Fruit fly (Drosophila melanogaster): ENCODE measurements around the gene Erk7.

The Erk7 gene

DNA sequence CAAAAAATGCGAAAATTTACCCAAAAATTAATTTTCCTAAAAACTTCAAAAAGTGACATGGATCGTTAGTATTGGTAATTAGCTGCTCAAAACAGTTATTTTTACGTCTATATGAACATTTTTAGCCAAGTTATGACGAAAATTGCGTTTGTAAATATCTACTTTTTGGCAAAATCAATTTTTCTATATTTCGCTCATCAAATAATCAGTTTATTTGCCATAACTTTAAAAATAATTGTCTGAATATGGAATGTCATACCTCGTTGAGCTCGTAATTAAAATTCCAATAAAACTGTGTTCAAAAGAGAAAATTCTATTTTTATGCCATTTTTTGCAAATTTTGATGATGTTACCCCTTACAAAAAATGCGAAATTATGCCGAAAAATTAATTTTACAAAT lies 29.0 kb upstream of the Erk7 start:
- TF ChIP-seq achi (GFP tag; optimal IDR thresholded peaks at IDR 0.05) (no peak), Eip93F (GFP tag; optimal IDR thresholded peaks at IDR 0.05) (no peak), Ets21C (GFP tag; optimal IDR thresholded peaks at IDR 0.05) (no peak), salr (GFP tag; optimal IDR thresholded peaks at IDR 0.05) (no peak), Gug (GFP tag; IDR thresholded peaks at IDR 0.05) (no peak), Hr39 (GFP tag; optimal IDR thresholded peaks at IDR 0.05) (no peak), Ets96B (tag; optimal IDR thresholded peaks at IDR 0.05) (no peak), CG7368 (GFP tag; optimal IDR thresholded peaks at IDR 0.05) (no peak), Blimp-1 (GFP tag; optimal IDR thresholded peaks at IDR 0.05) (no peak), CG1621 (tag; optimal IDR thresholded peaks at IDR 0.05) (no peak), CG6792 (GFP tag; optimal IDR thresholded peaks at IDR 0.05) (no peak), CG3919 (GFP tag; optimal IDR thresholded peaks at IDR 0.05) (no peak), Eip78C (GFP tag) (no peak), Hr38 (GFP tag; optimal IDR thresholded peaks at IDR 0.05) (no peak)

DNA sequence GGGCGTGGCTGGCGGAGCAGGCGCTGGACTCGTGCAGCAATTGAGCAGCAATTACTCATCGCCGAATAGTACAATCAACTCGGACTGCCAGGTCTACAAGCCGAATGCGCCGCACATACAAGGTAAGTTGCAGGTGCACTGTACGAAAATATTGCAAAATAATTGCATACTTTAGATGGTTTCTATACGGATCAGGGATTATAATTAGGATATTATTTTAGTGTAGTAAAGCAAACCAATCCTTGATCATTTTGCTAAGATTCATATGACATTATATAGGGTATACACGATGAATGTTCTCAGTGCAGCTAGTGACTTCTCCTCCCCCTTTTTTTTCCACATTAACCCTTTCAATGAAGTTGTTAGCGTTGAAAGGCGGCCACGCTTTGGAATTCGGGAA lies 28.0 kb upstream of the Erk7 start:
- TF ChIP-seq svp (GFP tag): peak; percentile 21
- no peak for TF ChIP-seq Eip93F (GFP tag; optimal IDR thresholded peaks at IDR 0.05)
- TF ChIP-seq CG6792 (GFP tag; optimal IDR thresholded peaks at IDR 0.05): no peak
- no peak for TF ChIP-seq dsx (GFP tag; optimal IDR thresholded peaks at IDR 0.05; ENCODE audit: poor library complexity, severe bottlenecking)
- TF ChIP-seq Hr4 (GFP tag; optimal IDR thresholded peaks at IDR 0.05): no peak
- no peak for TF ChIP-seq CG11762 (GFP tag; optimal IDR thresholded peaks at IDR 0.05; ENCODE audit: insufficient read depth)
- peak; percentile 16 for TF ChIP-seq Hr39 (GFP tag; optimal IDR thresholded peaks at IDR 0.05)
- no peak for TF ChIP-seq Hr38 (GFP tag; optimal IDR thresholded peaks at IDR 0.05)
- no peak for TF ChIP-seq Smox (GFP tag; optimal IDR thresholded peaks at IDR 0.05)
- TF ChIP-seq Met (GFP tag; optimal IDR thresholded peaks at IDR 0.05): no peak
- TF ChIP-seq lz (GFP tag; optimal IDR thresholded peaks at IDR 0.05): peak; percentile 33
- TF ChIP-seq CG32006 (GFP tag; optimal IDR thresholded peaks at IDR 0.05): no peak
- TF ChIP-seq CG8119 (GFP tag; IDR thresholded peaks at IDR 0.05): no peak
- no peak for TF ChIP-seq Ets21C (GFP tag; optimal IDR thresholded peaks at IDR 0.05)
- TF ChIP-seq CG8319 (GFP tag; optimal IDR thresholded peaks at IDR 0.05): no peak
- TF ChIP-seq CG6808 (GFP tag; optimal IDR thresholded peaks at IDR 0.05): no peak
- TF ChIP-seq eg (GFP tag; IDR thresholded peaks at IDR 0.05): 0 out of 3 replicates have a peak, but pooled peaks have one; percentile 10
- TF ChIP-seq Sox15 (GFP tag; optimal IDR thresholded peaks at IDR 0.05): no peak
- TF ChIP-seq CG15336 (GFP tag; IDR thresholded peaks at IDR 0.05): 0 out of 2 replicates have a peak, but pooled peaks have one; percentile 14
- TF ChIP-seq OdsH (GFP tag; optimal IDR thresholded peaks at IDR 0.05): no peak
- TF ChIP-seq CG34406 (GFP tag; optimal IDR thresholded peaks at IDR 0.05): no peak
- TF ChIP-seq CG10669 (GFP tag; optimal IDR thresholded peaks at IDR 0.05): peak; percentile 2
- peak; percentile 20 for TF ChIP-seq Ets96B (tag; optimal IDR thresholded peaks at IDR 0.05)
- TF ChIP-seq Eip78C (GFP tag): peak; percentile 53
- TF ChIP-seq CG8632 (GFP tag; optimal IDR thresholded peaks at IDR 0.05): no peak
- no peak for TF ChIP-seq fd85E (GFP tag; optimal IDR thresholded peaks at IDR 0.05)
- TF ChIP-seq dac (GFP tag; optimal IDR thresholded peaks at IDR 0.05): no peak
- TF ChIP-seq vri (GFP tag; optimal IDR thresholded peaks at IDR 0.05): no peak
- TF ChIP-seq Blimp-1 (GFP tag; optimal IDR thresholded peaks at IDR 0.05): no peak
- no peak for TF ChIP-seq CG11294 (GFP tag; IDR thresholded peaks at IDR 0.05)
- TF ChIP-seq Gug (GFP tag; IDR thresholded peaks at IDR 0.05): no peak
- no peak for TF ChIP-seq spab (GFP tag; optimal IDR thresholded peaks at IDR 0.05)
- TF ChIP-seq CG1621 (tag; optimal IDR thresholded peaks at IDR 0.05): no peak
- no peak for TF ChIP-seq CG10631 (GFP tag; optimal IDR thresholded peaks at IDR 0.05)
- peak; percentile 26 for TF ChIP-seq CG3032 (tag; optimal IDR thresholded peaks at IDR 0.05)
- no peak for TF ChIP-seq achi (GFP tag; optimal IDR thresholded peaks at IDR 0.05)
- peak in 1 of 2 experiments; percentile 2 for TF ChIP-seq salr (GFP tag; optimal IDR thresholded peaks at IDR 0.05)
- no peak for TF ChIP-seq CG9139 (GFP tag; optimal IDR thresholded peaks at IDR 0.05)
- no peak for TF ChIP-seq CG6276 (GFP tag; optimal IDR thresholded peaks at IDR 0.05)
- no peak for TF ChIP-seq CG16779 (tag; optimal IDR thresholded peaks at IDR 0.05)
- no peak for TF ChIP-seq CG7368 (GFP tag; optimal IDR thresholded peaks at IDR 0.05)
- no peak for TF ChIP-seq net (GFP tag; optimal IDR thresholded peaks at IDR 0.05)
- TF ChIP-seq Sox102F (GFP tag; optimal IDR thresholded peaks at IDR 0.05): no peak
- peak; percentile 3 for TF ChIP-seq CG3919 (GFP tag; optimal IDR thresholded peaks at IDR 0.05)
- TF ChIP-seq CG4318 (GFP tag; optimal IDR thresholded peaks at IDR 0.05): no peak
- no peak for TF ChIP-seq fd59A (GFP tag; optimal IDR thresholded peaks at IDR 0.05)
- no peak for TF ChIP-seq Lpt (GFP tag; optimal IDR thresholded peaks at IDR 0.05)
- TF ChIP-seq cyc (GFP tag; optimal IDR thresholded peaks at IDR 0.05): no peak
